Fruit fly (Drosophila melanogaster): Measurements from ENCODE around the gene CG1737.

The CG1737 gene

dm6 chrX:11379139-11379538, 28.7 kb downstream of the CG1737 start (continued):
- TF ChIP-seq fd64A (GFP tag; optimal IDR thresholded peaks at IDR 0.05): no peak
- TF ChIP-seq CG13624 (GFP tag; optimal IDR thresholded peaks at IDR 0.05): peak; percentile 46
- TF ChIP-seq dimm (GFP tag; IDR thresholded peaks at IDR 0.05): peak; percentile 15; the same call in 1 of the 2 replicates
- TF ChIP-seq sens-2 (GFP tag; IDR thresholded peaks at IDR 0.05): 0 out of 2 replicates have a peak, but pooled peaks have one; percentile 15
- TF ChIP-seq Awh (GFP tag; IDR thresholded peaks at IDR 0.05): 0 out of 2 replicates have a peak, but pooled peaks have one; percentile 24
- peak; percentile 3 for TF ChIP-seq CG9727 (GFP tag; optimal IDR thresholded peaks at IDR 0.05)
- peak; percentile 67 for TF ChIP-seq CG11504 (tag; optimal IDR thresholded peaks at IDR 0.05)
- TF ChIP-seq Hsf (GFP tag; optimal IDR thresholded peaks at IDR 0.05): peak; percentile 16
- peak; percentile 40; the same call in 1 of the 2 replicates for TF ChIP-seq Oaz (GFP tag; IDR thresholded peaks at IDR 0.05)
- TF ChIP-seq pum (GFP tag; optimal IDR thresholded peaks at IDR 0.05): peak; percentile 0
- TF ChIP-seq D (optimal IDR thresholded peaks at IDR 0.05): no peak
- no peak for TF ChIP-seq D (GFP tag; optimal IDR thresholded peaks at IDR 0.05)
- TF ChIP-seq Hand (GFP tag; optimal IDR thresholded peaks at IDR 0.05): peak; percentile 47
- peak; percentile 19 for TF ChIP-seq CG12219 (GFP tag; optimal IDR thresholded peaks at IDR 0.05)
- peak; percentile 40; the same call in 1 of the 2 replicates for TF ChIP-seq Taf1 (GFP tag; IDR thresholded peaks at IDR 0.05)
- peak; percentile 3 for TF ChIP-seq sqz (GFP tag; optimal IDR thresholded peaks at IDR 0.05)
- peak; percentile 7 for TF ChIP-seq Dek (tag; optimal IDR thresholded peaks at IDR 0.05)
- peak; percentile 23 for TF ChIP-seq CG10979 (tag; optimal IDR thresholded peaks at IDR 0.05)
- TF ChIP-seq CG18476 (GFP tag; optimal IDR thresholded peaks at IDR 0.05): no peak
- TF ChIP-seq PHDP (tag; optimal IDR thresholded peaks at IDR 0.05): peak; percentile 57
- peak; percentile 70 for TF ChIP-seq lab (GFP tag; optimal IDR thresholded peaks at IDR 0.05)
- no peak for TF ChIP-seq trh (GFP tag; optimal IDR thresholded peaks at IDR 0.05)

DNA sequence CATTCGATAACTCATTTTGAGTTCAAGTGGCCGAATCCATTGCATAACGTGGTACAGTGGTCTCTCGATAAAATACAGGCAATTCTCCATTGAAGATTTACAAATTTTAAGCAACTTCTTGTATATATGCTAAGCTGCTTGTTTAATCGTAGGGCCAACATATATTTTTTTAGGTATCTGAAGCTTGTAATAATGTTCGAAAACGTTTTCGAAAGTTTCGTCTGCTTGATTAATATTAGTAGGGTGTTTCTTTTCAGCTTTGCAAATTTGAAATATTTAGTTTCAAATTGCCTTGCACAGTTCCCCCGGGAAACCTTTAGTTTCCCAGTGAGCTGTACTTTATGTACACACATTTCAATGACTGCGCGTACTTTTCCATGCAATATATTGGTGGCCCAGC, 29.3 kb downstream of the CG1737 start:
- no peak for TF ChIP-seq salm (tag; optimal IDR thresholded peaks at IDR 0.05)
- no peak for TF ChIP-seq dmrt11E (tag; optimal IDR thresholded peaks at IDR 0.05)
- no peak for TF ChIP-seq CG11247 (GFP tag; IDR thresholded peaks at IDR 0.05)
- TF ChIP-seq da (GFP tag; optimal IDR thresholded peaks at IDR 0.05): no peak
- 0 out of 2 replicates have a peak, but pooled peaks have one; percentile 17 for TF ChIP-seq lmd (GFP tag; IDR thresholded peaks at IDR 0.05)
- TF ChIP-seq pb (GFP tag; optimal IDR thresholded peaks at IDR 0.05): no peak
- peak; percentile 51 for TF ChIP-seq gem (tag; optimal IDR thresholded peaks at IDR 0.05)
- TF ChIP-seq Blimp-1 (GFP tag; optimal IDR thresholded peaks at IDR 0.05): peak; percentile 2
- no peak for TF ChIP-seq en (GFP tag; optimal IDR thresholded peaks at IDR 0.05)
- no peak for TF ChIP-seq CG7987 (GFP tag; optimal IDR thresholded peaks at IDR 0.05)
- TF ChIP-seq Abd-B (GFP tag; optimal IDR thresholded peaks at IDR 0.05): no peak
- TF ChIP-seq kay (GFP tag; optimal IDR thresholded peaks at IDR 0.05): no peak
- peak; percentile 5 for TF ChIP-seq CG10147 (GFP tag; optimal IDR thresholded peaks at IDR 0.05)
- no peak for TF ChIP-seq cad (GFP tag; optimal IDR thresholded peaks at IDR 0.05)
- no peak for TF ChIP-seq CG12219 (GFP tag; optimal IDR thresholded peaks at IDR 0.05)
- no peak for TF ChIP-seq Mad (GFP tag; optimal IDR thresholded peaks at IDR 0.05)
- no peak for TF ChIP-seq Adf1 (GFP tag; IDR thresholded peaks at IDR 0.05)
- no peak for TF ChIP-seq gcm2 (GFP tag; optimal IDR thresholded peaks at IDR 0.05)
- peak; percentile 5 for TF ChIP-seq lab (GFP tag; optimal IDR thresholded peaks at IDR 0.05)
- no peak for TF ChIP-seq CG17361 (GFP tag; IDR thresholded peaks at IDR 0.05)
- no peak for TF ChIP-seq unpg (GFP tag; optimal IDR thresholded peaks at IDR 0.05)
- no peak for TF ChIP-seq Chrac-16 (GFP tag; optimal IDR thresholded peaks at IDR 0.05)
- TF ChIP-seq fd96Cb (tag; optimal IDR thresholded peaks at IDR 0.05): peak; percentile 14
- TF ChIP-seq ro (GFP tag; IDR thresholded peaks at IDR 0.05): no peak
- TF ChIP-seq Pdp1 (GFP tag; optimal IDR thresholded peaks at IDR 0.05): peak in 1 of 2 experiments; percentile 11
- TF ChIP-seq CG9876 (GFP tag; optimal IDR thresholded peaks at IDR 0.05): no peak
- TF ChIP-seq dati (GFP tag; IDR thresholded peaks at IDR 0.05): no peak
- TF ChIP-seq nmo (GFP tag; optimal IDR thresholded peaks at IDR 0.05): no peak
- peak; percentile 44 for TF ChIP-seq Sox102F (GFP tag; optimal IDR thresholded peaks at IDR 0.05)
- TF ChIP-seq YL-1 (GFP tag; optimal IDR thresholded peaks at IDR 0.05): no peak
- TF ChIP-seq hbn (GFP tag; IDR thresholded peaks at IDR 0.05; ENCODE audit: partially characterized antibody): no peak
